Worm (Caenorhabditis elegans) whole organism, midembryonic: ENCODE data around the gene flh-3.

Experiments used
- flt-1 ChIP-seq: fragments of 200-800 bp; sonication (Bioruptor generic); IDR thresholded peaks from 2 replicates; pipeline ENCODE4 v1.3.6; 2022; ENCODE audit warnings: missing genetic modification characterization, missing compliant biosample characterization
- ref-1 ChIP-seq: fragments of 200-800 bp; sonication (Bioruptor generic); conservative IDR thresholded peaks from 2 replicates; pipeline ENCODE4 v1.3.6; 2022; ENCODE audit warnings: missing genetic modification reagents, missing genetic modification characterization, missing compliant biosample characterization
- tab-1 ChIP-seq: fragments of 200-800 bp; sonication (Bioruptor generic); IDR thresholded peaks from 2 replicates; pipeline ENCODE4 v1.3.6; 2022; ENCODE audit warnings: missing genetic modification characterization, missing compliant biosample characterization

DNA sequence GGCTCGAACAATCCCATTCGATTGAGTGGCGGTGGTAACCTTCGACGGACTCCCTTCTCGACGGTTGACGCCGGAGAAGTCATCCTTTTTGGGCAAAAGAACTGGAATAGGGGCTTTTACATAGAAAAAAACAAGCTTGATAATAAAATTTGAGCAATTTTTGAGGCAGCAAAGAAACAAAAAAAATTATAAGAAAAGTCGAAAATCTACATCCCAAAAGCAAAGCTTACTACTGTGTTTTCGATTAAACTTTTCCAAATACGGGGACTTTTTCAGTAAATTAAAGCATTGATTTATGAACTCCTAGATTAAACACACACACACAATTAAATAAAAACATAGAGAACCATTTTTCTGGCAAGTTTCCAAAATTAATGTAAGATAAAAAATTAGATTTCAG is 13.9 kb upstream of the flh-3 start, which contains the start of gene Y11D7A.9:
- no peak for TF ChIP-seq tab-1 (GFP tag; lab: Robert Waterston, UW)
- no peak for TF ChIP-seq flt-1 (GFP tag; lab: Robert Waterston, UW)
- no peak for TF ChIP-seq ref-1 (GFP tag; lab: Robert Waterston, UW)
